Fruit fly (Drosophila melanogaster): ENCODE measurements around the gene CadN2.

The CadN2 gene

DNA sequence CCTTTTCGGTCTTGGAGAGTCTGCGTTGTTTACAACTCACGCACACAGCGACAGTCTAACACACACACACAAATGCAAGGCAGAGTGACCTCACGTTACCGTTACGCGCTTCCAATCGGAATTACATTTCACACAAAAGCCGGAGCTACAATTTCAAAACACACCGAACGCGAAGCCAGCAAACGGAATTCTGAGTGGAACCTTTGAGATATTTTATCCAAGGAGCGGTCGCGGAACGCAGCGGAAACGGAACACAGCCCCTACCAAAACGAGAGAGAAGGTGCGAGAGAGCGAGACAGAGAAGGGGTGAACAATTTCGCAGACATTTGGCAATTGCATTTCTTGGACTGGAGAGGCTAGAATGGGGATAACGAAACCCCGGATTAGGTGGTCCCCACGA lies 120.9 kb downstream of the CadN2 start (continued):
- no peak for TF ChIP-seq CG10654 (GFP tag; optimal IDR thresholded peaks at IDR 0.05)
- TF ChIP-seq CG6683 (GFP tag; optimal IDR thresholded peaks at IDR 0.05), result no peak
- TF ChIP-seq Kr (GFP tag; optimal IDR thresholded peaks at IDR 0.05), result peak; percentile 35
- no peak for TF ChIP-seq CG13624 (GFP tag; optimal IDR thresholded peaks at IDR 0.05)
- no peak for TF ChIP-seq rib (GFP tag; IDR thresholded peaks at IDR 0.05)
- no peak for TF ChIP-seq h (optimal IDR thresholded peaks at IDR 0.05)
- TF ChIP-seq Max (GFP tag; optimal IDR thresholded peaks at IDR 0.05), result no peak
- TF ChIP-seq CG7271 (tag; optimal IDR thresholded peaks at IDR 0.05), result no peak
- TF ChIP-seq row (GFP tag; IDR thresholded peaks at IDR 0.05), result no peak
- TF ChIP-seq seq (GFP tag; IDR thresholded peaks at IDR 0.05), result no peak
- no peak for TF ChIP-seq CG1603 (tag; optimal IDR thresholded peaks at IDR 0.05)
- no peak for TF ChIP-seq ash1 (GFP tag; optimal IDR thresholded peaks at IDR 0.05)
- TF ChIP-seq Gsc (GFP tag; IDR thresholded peaks at IDR 0.05), result no peak
- TF ChIP-seq CG8765 (GFP tag; IDR thresholded peaks at IDR 0.05), result no peak
- TF ChIP-seq dimm (GFP tag; IDR thresholded peaks at IDR 0.05), result no peak
- no peak for TF ChIP-seq sc (optimal IDR thresholded peaks at IDR 0.05)
- no peak for TF ChIP-seq sc (GFP tag; optimal IDR thresholded peaks at IDR 0.05)
- TF ChIP-seq ac (GFP tag; optimal IDR thresholded peaks at IDR 0.05), result no peak
- peak; percentile 8 for TF ChIP-seq D (optimal IDR thresholded peaks at IDR 0.05)
- TF ChIP-seq D (GFP tag; optimal IDR thresholded peaks at IDR 0.05), result no peak
- peak; percentile 35 for TF ChIP-seq Jarid2 (GFP tag; optimal IDR thresholded peaks at IDR 0.05)
- peak; percentile 24 for TF ChIP-seq zen (tag; optimal IDR thresholded peaks at IDR 0.05)
- TF ChIP-seq Deaf1 (tag; optimal IDR thresholded peaks at IDR 0.05), result peak; percentile 11
- TF ChIP-seq CG5953 (GFP tag; IDR thresholded peaks at IDR 0.05), result no peak
- no peak for TF ChIP-seq Doc2 (GFP tag; IDR thresholded peaks at IDR 0.05)
- no peak for TF ChIP-seq B-H1 (GFP tag; IDR thresholded peaks at IDR 0.05)
- no peak for TF ChIP-seq Usf (GFP tag; optimal IDR thresholded peaks at IDR 0.05)
- no peak for TF ChIP-seq aop (GFP tag; IDR thresholded peaks at IDR 0.05)
- TF ChIP-seq fd102C (GFP tag; optimal IDR thresholded peaks at IDR 0.05), result no peak
- no peak for TF ChIP-seq Vsx1 (GFP tag; optimal IDR thresholded peaks at IDR 0.05)
- TF ChIP-seq CG3407 (GFP tag; optimal IDR thresholded peaks at IDR 0.05), result no peak
- TF ChIP-seq Hr3 (GFP tag; optimal IDR thresholded peaks at IDR 0.05), result no peak
- no peak for TF ChIP-seq lola (GFP tag; optimal IDR thresholded peaks at IDR 0.05)
- TF ChIP-seq CG2202 (tag; optimal IDR thresholded peaks at IDR 0.05), result no peak
- TF ChIP-seq CG30020 (tag; optimal IDR thresholded peaks at IDR 0.05), result no peak
- TF ChIP-seq so (GFP tag; IDR thresholded peaks at IDR 0.05), result no peak
- TF ChIP-seq CG32767 (GFP tag; IDR thresholded peaks at IDR 0.05), result no peak
- no peak for TF ChIP-seq ERR (GFP tag; optimal IDR thresholded peaks at IDR 0.05)
- no peak for TF ChIP-seq CG3847 (GFP tag; IDR thresholded peaks at IDR 0.05)
- TF ChIP-seq pros (GFP tag; optimal IDR thresholded peaks at IDR 0.05), result peak; percentile 42
- no peak for TF ChIP-seq Ets65A (GFP tag)
- peak; percentile 82; the same call in 1 of the 3 replicates for TF ChIP-seq CG2199 (GFP tag; IDR thresholded peaks at IDR 0.05)
- TF ChIP-seq insv (GFP tag; optimal IDR thresholded peaks at IDR 0.05), result peak; percentile 35 to 96
- no peak for TF ChIP-seq CG8089 (GFP tag; optimal IDR thresholded peaks at IDR 0.05)
- no peak for TF ChIP-seq CG9215 (GFP tag; IDR thresholded peaks at IDR 0.05)
- TF ChIP-seq Abd-B (GFP tag; optimal IDR thresholded peaks at IDR 0.05), result no peak
- no peak for TF ChIP-seq CG17361 (GFP tag; IDR thresholded peaks at IDR 0.05)
- no peak for TF ChIP-seq CG6854 (GFP tag; optimal IDR thresholded peaks at IDR 0.05)
- TF ChIP-seq Ada2b (GFP tag; IDR thresholded peaks at IDR 0.05), result no peak
- no peak for TF ChIP-seq fd3F (GFP tag; optimal IDR thresholded peaks at IDR 0.05)
- TF ChIP-seq gfzf (GFP tag; optimal IDR thresholded peaks at IDR 0.05), result no peak
- no peak for TF ChIP-seq Taf1 (GFP tag; IDR thresholded peaks at IDR 0.05)
- TF ChIP-seq chinmo (GFP tag; IDR thresholded peaks at IDR 0.05; ENCODE audit: partially characterized antibody), result 0 out of 4 replicates have a peak, but pooled peaks have one; percentile 20

Measured in whole organism, embryonic.